Worm (Caenorhabditis elegans) whole organism, L2 larva: ENCODE results near the gene C14H10.2.

ENCODE experiments used
- C34F6.9 ChIP-seq: fragments of 150-350 bp; optimal IDR thresholded peaks from 2 replicates; lab custom pipeline; 2014; ENCODE audit warnings: missing biosample characterization, missing genetic modification characterization
- F13H6.1 ChIP-seq: sonication (generic microtip); optimal IDR thresholded peaks from 2 replicates; lab custom pipeline; 2016; ENCODE audit warnings: missing genetic modification characterization, missing compliant biosample characterization
- R02D3.7 ChIP-seq: fragments of 150-350 bp; optimal IDR thresholded peaks from 2 replicates; lab custom pipeline; 2014; ENCODE audit warnings: missing biosample characterization, missing genetic modification characterization
- Y55F3AM.14 ChIP-seq: fragments of 200-800 bp; sonication (Bioruptor generic); optimal IDR thresholded peaks from 2 replicates; lab custom pipeline; 2018; ENCODE audit warnings: mild to moderate bottlenecking, missing genetic modification characterization, missing compliant biosample characterization
- alr-1 ChIP-seq: fragments of 150-350 bp; optimal IDR thresholded peaks from 2 replicates; lab custom pipeline; 2014; ENCODE audit warnings: missing biosample characterization, missing genetic modification characterization
- ama-1 ChIP-seq: fragments of 150-350 bp; optimal IDR thresholded peaks from 2 replicates; lab custom pipeline; 2018; ENCODE audit warnings: inconsistent platforms
- blmp-1 ChIP-seq: sonication (generic microtip); optimal IDR thresholded peaks from 2 replicates; lab custom pipeline; 2017; ENCODE audit warnings: missing genetic modification characterization, mild to moderate bottlenecking, missing compliant biosample characterization, antibody characterized with exemption, moderate library complexity; ENCODE audit not compliant: insufficient read depth
- ceh-16 ChIP-seq: fragments of 150-350 bp; optimal IDR thresholded peaks from 2 replicates; lab custom pipeline; 2014; ENCODE audit warnings: missing biosample characterization, missing genetic modification characterization
- ceh-82 ChIP-seq: fragments of 150-350 bp; optimal IDR thresholded peaks from 2 replicates; lab custom pipeline; 2014; ENCODE audit warnings: missing biosample characterization, missing genetic modification characterization
- egl-27 ChIP-seq: sonication (generic microtip); optimal IDR thresholded peaks from 3 replicates; lab custom pipeline; 2017; ENCODE audit warnings: missing biosample characterization, missing genetic modification reagents, missing genetic modification characterization
- elt-3 ChIP-seq: sonication (generic microtip); optimal IDR thresholded peaks from 2 replicates; lab custom pipeline; 2017; ENCODE audit warnings: missing biosample characterization, missing genetic modification characterization
- fos-1 ChIP-seq: fragments of 150-350 bp; optimal IDR thresholded peaks from 2 replicates; lab custom pipeline; 2014; ENCODE audit warnings: missing biosample characterization, missing genetic modification characterization
- lin-11 ChIP-seq: fragments of 150-350 bp; sonication (generic microtip); optimal IDR thresholded peaks from 2 replicates; lab custom pipeline; 2014; ENCODE audit warnings: missing biosample characterization, missing genetic modification characterization, inconsistent platforms, mixed read lengths
- lin-39 ChIP-seq: fragments of 150-350 bp; optimal IDR thresholded peaks from 2 replicates; lab custom pipeline; 2014; ENCODE audit warnings: missing biosample characterization, missing genetic modification reagents, missing genetic modification characterization
- lsy-2 ChIP-seq, 2 experiments: fragments of 150-350 bp in 1 of 2; sonication (generic microtip) in 1 of 2; optimal IDR thresholded peaks; 2 replicates each; lab custom pipeline; 2014 to 2017; ENCODE audit warnings: missing biosample characterization in 2 of 2, missing genetic modification characterization in 2 of 2
- mab-5 ChIP-seq: fragments of 150-350 bp; optimal IDR thresholded peaks from 2 replicates; lab custom pipeline; 2014; ENCODE audit warnings: missing biosample characterization, missing genetic modification characterization
- mdl-1 ChIP-seq, 2 experiments: fragments of 150-350 bp in 1 of 2; sonication (generic microtip) in 1 of 2; optimal IDR thresholded peaks; 2 replicates each; lab custom pipeline; 2017; ENCODE audit warnings: missing biosample characterization in 2 of 2, missing genetic modification characterization in 2 of 2
- nhr-10 ChIP-seq: sonication (generic microtip); optimal IDR thresholded peaks from 2 replicates; lab custom pipeline; 2017; ENCODE audit warnings: missing biosample characterization, missing genetic modification characterization
- nhr-129 ChIP-seq: fragments of 150-350 bp; optimal IDR thresholded peaks from 2 replicates; lab custom pipeline; 2014; ENCODE audit warnings: missing biosample characterization, missing genetic modification characterization
- nhr-21 ChIP-seq: fragments of 150-350 bp; optimal IDR thresholded peaks from 2 replicates; lab custom pipeline; 2014; ENCODE audit warnings: missing biosample characterization, missing genetic modification characterization
- nhr-23 ChIP-seq: fragments of 150-350 bp; optimal IDR thresholded peaks from 2 replicates; lab custom pipeline; 2014; ENCODE audit warnings: missing biosample characterization, missing genetic modification reagents, missing genetic modification characterization
- nhr-25 ChIP-seq: fragments of 150-350 bp; sonication (generic microtip); optimal IDR thresholded peaks from 3 replicates; lab custom pipeline; 2014; ENCODE audit warnings: missing biosample characterization, missing genetic modification characterization
- nhr-6 ChIP-seq: fragments of 150-350 bp; optimal IDR thresholded peaks from 2 replicates; lab custom pipeline; 2014; ENCODE audit warnings: missing biosample characterization, missing genetic modification characterization
- sem-4 ChIP-seq: fragments of 150-350 bp; optimal IDR thresholded peaks from 2 replicates; lab custom pipeline; 2014; ENCODE audit warnings: missing biosample characterization, missing genetic modification reagents, missing genetic modification characterization
- skn-1 ChIP-seq: sonication (generic microtip); optimal IDR thresholded peaks from 2 replicates; lab custom pipeline; 2017; ENCODE audit warnings: missing biosample characterization, missing genetic modification characterization
- sma-9 ChIP-seq, 2 experiments: fragments of 150-350 bp in 1 of 2; sonication (generic microtip) in 1 of 2; optimal IDR thresholded peaks; 2 replicates each; lab custom pipeline; 2014 to 2016; ENCODE audit warnings: missing genetic modification characterization in 2 of 2, mild to moderate bottlenecking in 1 of 2, missing biosample characterization in 1 of 2, missing compliant biosample characterization in 1 of 2, missing genetic modification reagents in 1 of 2, moderate library complexity in 1 of 2
- snpc-4 ChIP-seq: fragments of 150-350 bp; optimal IDR thresholded peaks from 2 replicates; lab custom pipeline; 2014; ENCODE audit warnings: missing biosample characterization, missing genetic modification characterization
- unc-55 ChIP-seq: fragments of 150-350 bp; sonication (generic microtip); optimal IDR thresholded peaks from 3 replicates; lab custom pipeline; 2014; ENCODE audit warnings: missing biosample characterization, missing genetic modification reagents, missing genetic modification characterization
- unc-62 ChIP-seq: fragments of 150-350 bp; optimal IDR thresholded peaks from 2 replicates; lab custom pipeline; 2014; ENCODE audit warnings: missing biosample characterization, missing genetic modification reagents, missing genetic modification characterization
- zag-1 ChIP-seq: fragments of 150-350 bp; optimal IDR thresholded peaks from 2 replicates; lab custom pipeline; 2014; ENCODE audit warnings: missing biosample characterization, missing genetic modification characterization
- ztf-1 ChIP-seq: fragments of 200-800 bp; sonication (Bioruptor generic); conservative IDR thresholded peaks from 2 replicates; pipeline ENCODE4 v1.3.6; 2022; ENCODE audit warnings: missing genetic modification characterization, missing compliant biosample characterization

Gene C14H10.2

DNA sequence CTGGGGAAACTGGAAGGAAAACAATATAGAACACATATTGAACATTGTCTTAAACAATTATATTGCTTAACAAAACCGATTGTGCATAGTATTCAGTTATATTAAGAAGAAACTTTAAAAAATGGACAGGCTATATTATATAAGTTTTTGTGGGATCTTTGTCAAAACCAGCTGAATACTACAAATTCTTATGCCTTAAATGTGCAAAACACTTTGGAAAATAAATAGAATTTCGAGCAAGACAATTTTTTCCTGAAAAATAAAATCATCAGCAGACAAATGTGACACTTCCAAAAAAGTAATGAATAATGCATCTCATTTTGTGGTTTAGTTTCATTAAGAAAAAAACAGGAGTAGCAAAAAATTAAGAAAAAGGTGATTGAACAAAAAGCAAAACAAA, 44.7 kb upstream of the C14H10.2 start:
- no peak for TF ChIP-seq unc-62 (GFP tag; lab: Kevin White, UChicago)
- TF ChIP-seq elt-3 (tag; lab: Kevin White, UChicago) = no peak
- no peak for TF ChIP-seq nhr-25
- no peak for TF ChIP-seq nhr-23 (tag; lab: Kevin White, UChicago)
- no peak for TF ChIP-seq ceh-16
- TF ChIP-seq fos-1 (tag; lab: Kevin White, UChicago) = no peak
- no peak for TF ChIP-seq ztf-1 (GFP tag; lab: Robert Waterston, UW)
- TF ChIP-seq sem-4 (tag; lab: Kevin White, UChicago) = no peak
- no peak for TF ChIP-seq mab-5
- TF ChIP-seq nhr-129 (tag; lab: Kevin White, UChicago) = no peak
- no peak for TF ChIP-seq snpc-4 (tag; lab: Kevin White, UChicago)
- no peak for TF ChIP-seq F13H6.1 (tag; lab: Kevin White, UChicago)
- TF ChIP-seq egl-27 (tag; lab: Kevin White, UChicago) = no peak
- TF ChIP-seq Y55F3AM.14 (GFP tag; lab: Kevin White, UChicago) = no peak
- TF ChIP-seq sma-9 (GFP tag; optimal IDR thresholded peaks at IDR 0.05; lab: Kevin White, UChicago) = no peak
- TF ChIP-seq sma-9 (tag; optimal IDR thresholded peaks at IDR 0.05; lab: Kevin White, UChicago) = no peak
- no peak for TF ChIP-seq blmp-1 (tag; lab: Kevin White, UChicago)
- TF ChIP-seq R02D3.7 (tag; lab: Kevin White, UChicago) = no peak
- TF ChIP-seq, all 48 proteins: peak for 0

ce11 chrX:10285634-10286033, 33.0 kb upstream of the C14H10.2 start, which contains the start of gene npr-6:
TSS of gene npr-6 (minus strand) at chrX:10285734.
- TF ChIP-seq alr-1 (tag; lab: Kevin White, UChicago) (no peak), unc-55 (GFP tag; lab: Kevin White, UChicago) (no peak), nhr-6 (tag; lab: Kevin White, UChicago) (no peak)

DNA sequence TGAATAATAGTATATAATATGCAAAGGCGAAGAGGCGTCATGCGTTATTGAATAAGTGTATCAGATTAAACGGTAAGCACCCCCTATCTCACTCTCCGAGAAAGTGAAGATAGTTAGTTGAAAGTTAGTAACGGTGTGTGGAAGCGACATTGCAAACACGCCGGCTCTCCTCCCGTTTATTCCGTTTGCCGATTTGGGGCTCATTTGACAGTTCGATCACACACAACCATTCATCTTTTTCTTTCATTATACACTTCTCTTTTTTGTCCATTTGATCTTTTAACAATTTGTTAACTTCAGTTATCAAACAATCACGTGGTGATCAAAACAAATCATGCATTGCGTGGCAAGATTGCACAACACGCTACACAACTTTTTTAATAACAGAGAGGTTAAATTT, 26.6 kb upstream of the C14H10.2 start, which contains the start of gene slc-9B.1:
Gene slc-9B.1 (plus strand): TSS at position 301 of the 400 bp plus-strand sequence.
- TF ChIP-seq skn-1 (tag; lab: Kevin White, UChicago) (no peak), elt-3 (tag; lab: Kevin White, UChicago) (no peak), lsy-2 (tag; optimal IDR thresholded peaks at IDR 0.05; lab: Kevin White, UChicago) (no peak), C34F6.9 (tag; lab: Kevin White, UChicago) (no peak), unc-55 (GFP tag; lab: Kevin White, UChicago) (no peak), mab-5 (no peak), lin-11 (tag; lab: Kevin White, UChicago) (no peak), snpc-4 (tag; lab: Kevin White, UChicago) (no peak)

- no peak for TF ChIP-seq ama-1
- no peak for TF ChIP-seq zag-1
- TF ChIP-seq mab-5 = no peak
- no peak for TF ChIP-seq blmp-1 (tag; lab: Kevin White, UChicago)
- TF ChIP-seq sem-4 (tag; lab: Kevin White, UChicago) = no peak
- no peak for TF ChIP-seq nhr-10 (tag; lab: Kevin White, UChicago)
- TF ChIP-seq nhr-23 (tag; lab: Kevin White, UChicago) = no peak
- TF ChIP-seq nhr-6 (tag; lab: Kevin White, UChicago) = no peak
- no peak for TF ChIP-seq ceh-82 (tag; lab: Kevin White, UChicago)
- no peak for TF ChIP-seq R02D3.7 (tag; lab: Kevin White, UChicago)
- no peak for TF ChIP-seq nhr-21 (tag; lab: Kevin White, UChicago)
- no peak for TF ChIP-seq lin-11 (tag; lab: Kevin White, UChicago)
- no peak for TF ChIP-seq Y55F3AM.14 (GFP tag; lab: Kevin White, UChicago)
- no peak for TF ChIP-seq fos-1 (tag; lab: Kevin White, UChicago)
- no peak for TF ChIP-seq lin-39 (tag; lab: Kevin White, UChicago)
Measured at ce11 chrX:10277118-10277517, 24.4 kb upstream of the C14H10.2 start.

ce11 chrX:10274470-10274869, 21.8 kb upstream of the C14H10.2 start:
- no peak for TF ChIP-seq mdl-1 (tag; optimal IDR thresholded peaks at IDR 0.05; lab: Kevin White, UChicago)
- no peak for TF ChIP-seq snpc-4 (tag; lab: Kevin White, UChicago)
- no peak for TF ChIP-seq F13H6.1 (tag; lab: Kevin White, UChicago)
- TF ChIP-seq nhr-23 (tag; lab: Kevin White, UChicago) = no peak
- no peak for TF ChIP-seq zag-1
